Worm (Caenorhabditis elegans) whole organism, L4 larva: ENCODE results near the gene acs-18.
A peak's percentile ranks its signal among the peaks of the same experiment; 100 is the strongest.

Experiments used
- F10B5.3 ChIP-seq: sonication (generic microtip); optimal IDR thresholded peaks from 2 replicates; lab custom pipeline; 2016; ENCODE audit warnings: mild to moderate bottlenecking, missing genetic modification characterization, missing compliant biosample characterization
- F37D6.2 ChIP-seq: sonication (generic microtip); optimal IDR thresholded peaks from 2 replicates; lab custom pipeline; 2016; ENCODE audit warnings: mild to moderate bottlenecking, missing genetic modification characterization, missing compliant biosample characterization
- F49E8.2 ChIP-seq: sonication (generic microtip); optimal IDR thresholded peaks from 2 replicates; lab custom pipeline; 2016; ENCODE audit warnings: missing compliant biosample characterization, mild to moderate bottlenecking, missing genetic modification characterization, borderline replicate concordance
- T20F7.1 ChIP-seq: fragments of 200-800 bp; sonication (Bioruptor generic); optimal IDR thresholded peaks from 2 replicates; lab custom pipeline; 2018; ENCODE audit warnings: mild to moderate bottlenecking, missing genetic modification characterization, missing compliant biosample characterization
- Y105C5A.15 ChIP-seq: fragments of 200-800 bp; sonication (Bioruptor generic); IDR thresholded peaks from 2 replicates; pipeline ENCODE4 v1.3.6; 2022; ENCODE audit warnings: missing genetic modification characterization, missing compliant biosample characterization
- Y75B8A.6 ChIP-seq: fragments of 200-800 bp; sonication (Bioruptor generic); IDR thresholded peaks from 2 replicates; pipeline ENCODE4 v1.3.6; 2022; ENCODE audit warnings: missing genetic modification reagents, missing genetic modification characterization, missing compliant biosample characterization
- ZK546.5 ChIP-seq, 2 experiments: sonication (generic microtip); optimal IDR thresholded peaks; 2 replicates each; lab custom pipeline; 2017; ENCODE audit warnings: missing biosample characterization in 2 of 2, missing genetic modification characterization in 2 of 2
- aha-1 ChIP-seq: fragments of 150-350 bp; peaks from one replicate; lab custom pipeline; 2014; ENCODE audit warnings: missing biosample characterization, missing genetic modification characterization
- aly-2 ChIP-seq: sonication (generic microtip); optimal IDR thresholded peaks from 2 replicates; lab custom pipeline; 2018; ENCODE audit warnings: missing biosample characterization, missing genetic modification characterization
- attf-4 ChIP-seq: sonication (generic microtip); optimal IDR thresholded peaks from 3 replicates; lab custom pipeline; 2017; ENCODE audit warnings: missing biosample characterization, missing genetic modification characterization
- ceh-32 ChIP-seq: sonication (generic microtip); optimal IDR thresholded peaks from 2 replicates; lab custom pipeline; 2016; ENCODE audit warnings: mild to moderate bottlenecking, missing genetic modification characterization, missing compliant biosample characterization; ENCODE audit not compliant: poor library complexity
- ceh-82 ChIP-seq: sonication (generic microtip); optimal IDR thresholded peaks from 2 replicates; lab custom pipeline; 2017; ENCODE audit warnings: missing biosample characterization, missing genetic modification characterization
- ces-1 ChIP-seq: fragments of 150-350 bp; sonication (generic microtip); optimal IDR thresholded peaks from 4 replicates; lab custom pipeline; 2014; ENCODE audit warnings: missing biosample characterization, missing genetic modification reagents, missing genetic modification characterization
- daf-16 ChIP-seq, 3 experiments: sonication (generic microtip); optimal IDR thresholded peaks; 2 replicates each; lab custom pipeline; 2016 to 2017; ENCODE audit warnings: missing genetic modification characterization in 3 of 3, missing genetic modification reagents in 3 of 3, mild to moderate bottlenecking in 2 of 3, missing compliant biosample characterization in 2 of 3, missing biosample characterization in 1 of 3, moderate library complexity in 1 of 3
- daf-19 ChIP-seq: fragments of 200-800 bp; sonication (Bioruptor generic); conservative IDR thresholded peaks from 2 replicates; pipeline ENCODE4 v1.3.6; 2022; ENCODE audit warnings: missing genetic modification characterization, missing compliant biosample characterization
- daf-8 ChIP-seq: fragments of 200-800 bp; sonication (Bioruptor generic); IDR thresholded peaks from 2 replicates; pipeline ENCODE4 v1.3.6; 2022; ENCODE audit warnings: missing genetic modification characterization, missing compliant biosample characterization
- dmd-6 ChIP-seq: fragments of 200-800 bp; sonication (Bioruptor generic); IDR thresholded peaks from 2 replicates; pipeline ENCODE4 v1.3.6; 2022; ENCODE audit warnings: missing genetic modification reagents, missing genetic modification characterization, missing compliant biosample characterization
- dve-1 ChIP-seq: sonication (generic microtip); optimal IDR thresholded peaks from 2 replicates; lab custom pipeline; 2017; ENCODE audit warnings: antibody characterized with exemption, mild to moderate bottlenecking, missing genetic modification characterization, missing compliant biosample characterization; ENCODE audit not compliant: insufficient read depth
- egl-27 ChIP-seq: sonication (generic microtip); optimal IDR thresholded peaks from 3 replicates; lab custom pipeline; 2017; ENCODE audit warnings: missing biosample characterization, missing genetic modification reagents, missing genetic modification characterization
- hif-1 ChIP-seq, 2 experiments: sonication (generic microtip); optimal IDR thresholded peaks; 2 replicates each; lab custom pipeline; 2016 to 2017; ENCODE audit warnings: missing compliant biosample characterization in 2 of 2, missing genetic modification characterization in 2 of 2, missing genetic modification reagents in 2 of 2, missing genotype in 2 of 2, mild to moderate bottlenecking in 1 of 2
- lim-7 ChIP-seq: fragments of 200-800 bp; sonication (Bioruptor generic); IDR thresholded peaks from 2 replicates; pipeline ENCODE4 v1.3.6; 2022; ENCODE audit warnings: missing genetic modification characterization, missing compliant biosample characterization
- lin-15B ChIP-seq: fragments of 150-350 bp; sonication (generic microtip); optimal IDR thresholded peaks from 3 replicates; lab custom pipeline; 2014; ENCODE audit warnings: missing biosample characterization, missing genetic modification characterization
- lin-29 ChIP-seq: fragments of 200-800 bp; sonication (Bioruptor generic); IDR thresholded peaks from 2 replicates; pipeline ENCODE4 v1.3.6; 2022; ENCODE audit warnings: missing genetic modification reagents, missing genetic modification characterization, missing compliant biosample characterization
- lin-38 ChIP-seq: fragments of 200-800 bp; sonication (Bioruptor generic); IDR thresholded peaks from 2 replicates; pipeline ENCODE4 v1.3.6; 2022; ENCODE audit warnings: missing genetic modification reagents, missing genetic modification characterization, missing compliant biosample characterization
- madf-5 ChIP-seq, 2 experiments: fragments of 200-800 bp; sonication (Bioruptor generic); IDR thresholded peaks; 2 replicates each; pipeline ENCODE4 v1.3.6; 2022; ENCODE audit warnings: missing compliant biosample characterization in 2 of 2, missing genetic modification characterization in 2 of 2
- mdl-1 ChIP-seq, 2 experiments: fragments of 150-350 bp in 1 of 2; sonication (generic microtip) in 1 of 2; optimal IDR thresholded peaks; 2 replicates each; lab custom pipeline; 2014 to 2017; ENCODE audit warnings: missing biosample characterization in 2 of 2, missing genetic modification characterization in 2 of 2
- nhr-11 ChIP-seq: fragments of 150-350 bp; optimal IDR thresholded peaks from 2 replicates; lab custom pipeline; 2014; ENCODE audit warnings: missing biosample characterization, missing genetic modification characterization
- nhr-25 ChIP-seq: sonication (generic microtip); optimal IDR thresholded peaks from 2 replicates; lab custom pipeline; 2017; ENCODE audit warnings: missing genetic modification characterization, mild to moderate bottlenecking, missing compliant biosample characterization, antibody characterized with exemption, moderate library complexity, borderline replicate concordance; ENCODE audit not compliant: insufficient read depth
- nhr-28 ChIP-seq: fragments of 150-350 bp; optimal IDR thresholded peaks from 2 replicates; lab custom pipeline; 2014; ENCODE audit warnings: missing biosample characterization, missing genetic modification characterization
- nhr-42 ChIP-seq: fragments of 200-800 bp; sonication (Bioruptor generic); IDR thresholded peaks from 2 replicates; pipeline ENCODE4 v1.3.6; 2022; ENCODE audit warnings: missing genetic modification characterization, missing compliant biosample characterization
- nhr-48 ChIP-seq: sonication (generic microtip); optimal IDR thresholded peaks from 2 replicates; lab custom pipeline; 2016; ENCODE audit warnings: mild to moderate bottlenecking, missing genetic modification characterization, missing compliant biosample characterization
- nhr-77 ChIP-seq: fragments of 150-350 bp; optimal IDR thresholded peaks from 2 replicates; lab custom pipeline; 2014; ENCODE audit warnings: missing biosample characterization, missing genetic modification characterization
- pqm-1 ChIP-seq: sonication (generic microtip); optimal IDR thresholded peaks from 2 replicates; lab custom pipeline; 2017; ENCODE audit warnings: missing biosample characterization, missing genetic modification characterization
- rbr-2 ChIP-seq: sonication (generic microtip); optimal IDR thresholded peaks from 2 replicates; lab custom pipeline; 2016; ENCODE audit warnings: missing genotype, missing genetic modification characterization, missing compliant biosample characterization
- sdz-12 ChIP-seq: fragments of 200-800 bp; sonication (Bioruptor generic); optimal IDR thresholded peaks from 2 replicates; lab custom pipeline; 2018; ENCODE audit warnings: mild to moderate bottlenecking, missing genetic modification characterization, missing compliant biosample characterization
- snpc-4 ChIP-seq: fragments of 150-350 bp; optimal IDR thresholded peaks from 2 replicates; lab custom pipeline; 2014; ENCODE audit warnings: missing biosample characterization, missing genetic modification characterization
- tag-97 ChIP-seq: fragments of 200-800 bp; sonication (Bioruptor generic); IDR thresholded peaks from 2 replicates; pipeline ENCODE4 v1.3.6; 2022; ENCODE audit warnings: missing genetic modification characterization, missing compliant biosample characterization
- unc-130 ChIP-seq: sonication (generic microtip); optimal IDR thresholded peaks from 2 replicates; lab custom pipeline; 2016; ENCODE audit warnings: missing genetic modification reagents, missing genetic modification characterization, missing compliant biosample characterization
- unc-39 ChIP-seq: sonication (generic microtip); optimal IDR thresholded peaks from 2 replicates; lab custom pipeline; 2017; ENCODE audit warnings: missing biosample characterization, missing genetic modification characterization
- vab-7 ChIP-seq: fragments of 200-800 bp; sonication (Bioruptor generic); IDR thresholded peaks from 2 replicates; pipeline ENCODE4 v1.3.6; 2022; ENCODE audit warnings: missing genetic modification reagents, missing genetic modification characterization, missing compliant biosample characterization
- zag-1 ChIP-seq: fragments of 150-350 bp; optimal IDR thresholded peaks from 2 replicates; lab custom pipeline; 2014; ENCODE audit warnings: missing biosample characterization, missing genetic modification characterization
- zfp-2 ChIP-seq: sonication (generic microtip); optimal IDR thresholded peaks from 2 replicates; lab custom pipeline; 2016; ENCODE audit warnings: mild to moderate bottlenecking, missing genetic modification characterization, missing compliant biosample characterization
- zip-11 ChIP-seq: fragments of 200-800 bp; sonication (Bioruptor generic); IDR thresholded peaks from 2 replicates; pipeline ENCODE4 v1.3.6; 2022; ENCODE audit warnings: missing genetic modification characterization, missing compliant biosample characterization
- zip-2 ChIP-seq: fragments of 150-350 bp; optimal IDR thresholded peaks from 2 replicates; lab custom pipeline; 2014; ENCODE audit warnings: missing biosample characterization, missing genetic modification characterization

acs-18 gene

DNA sequence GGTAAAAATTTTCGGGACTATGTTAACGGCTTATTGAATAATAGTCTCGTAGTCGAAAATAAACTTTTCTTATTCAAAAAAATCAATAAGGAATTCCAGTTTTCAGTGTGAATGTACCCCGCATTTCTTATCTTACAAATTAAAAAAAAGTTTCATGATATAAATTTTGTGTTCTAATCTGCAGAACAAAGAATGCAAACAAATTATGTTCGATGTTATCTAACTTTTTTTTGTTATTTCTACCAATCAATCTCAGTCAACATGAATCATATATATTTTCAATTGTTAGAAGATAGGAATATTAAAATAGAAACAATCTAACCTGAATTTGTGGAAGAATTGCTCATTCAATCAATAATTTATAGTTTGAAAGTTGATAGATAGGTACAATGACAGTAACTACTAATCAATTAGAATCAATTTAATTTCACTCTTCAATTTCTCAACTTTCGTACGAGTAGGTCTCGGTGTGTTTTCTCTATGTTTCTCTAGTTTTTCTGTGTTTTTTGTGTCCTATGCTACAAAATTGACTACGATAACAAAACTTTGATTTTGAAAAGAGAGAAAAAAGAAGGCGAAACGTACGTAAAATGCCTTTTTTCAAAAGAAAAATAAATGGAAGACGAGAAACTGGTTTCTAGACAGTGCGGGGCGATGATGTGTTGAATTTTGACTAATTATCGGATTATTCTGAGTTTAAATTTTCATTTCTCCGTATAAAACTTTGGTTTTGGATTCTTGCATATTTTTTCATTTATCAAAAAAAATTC, 36.6 kb upstream of the acs-18 start, which contains the start of the genes unc-43 and Y43C5B.3:
Gene unc-43 (minus strand): TSS at position 347 of the 770 bp plus-strand sequence.
Gene Y43C5B.3 (plus strand): TSS at position 720 of the 770 bp plus-strand sequence.
- TF ChIP-seq snpc-4 (tag; lab: Kevin White, UChicago) (no peak), vab-7 (GFP tag; lab: Robert Waterston, UW) (no peak), mdl-1 (tag; optimal IDR thresholded peaks at IDR 0.05; lab: Kevin White, UChicago) (peak in 1 of 2 experiments; percentile 29), zag-1 (tag; lab: Kevin White, UChicago) (no peak), dve-1 (tag; lab: Kevin White, UChicago) (peak; percentile 54), nhr-28 (tag; lab: Kevin White, UChicago) (peak; percentile 99), ceh-82 (tag; lab: Kevin White, UChicago) (no peak), nhr-77 (tag; lab: Kevin White, UChicago) (peak; percentile 11), rbr-2 (no peak), pqm-1 (peak; percentile 82), dmd-6 (GFP tag; lab: Robert Waterston, UW) (peak; percentile 64), egl-27 (tag; lab: Kevin White, UChicago) (no peak), daf-16 (GFP tag; optimal IDR thresholded peaks at IDR 0.05; lab: Kevin White, UChicago) (no peak), daf-16 (tag; optimal IDR thresholded peaks at IDR 0.05; lab: Kevin White, UChicago) (peak; percentile 55), nhr-48 (tag; lab: Kevin White, UChicago) (peak; percentile 2), daf-8 (GFP tag; lab: Robert Waterston, UW) (no peak), aha-1 (tag; lab: Kevin White, UChicago) (no peak)

- no peak for TF ChIP-seq zip-11 (GFP tag; lab: Robert Waterston, UW)
- TF ChIP-seq nhr-25 (tag; lab: Kevin White, UChicago), result no peak
- no peak for TF ChIP-seq nhr-48 (tag; lab: Kevin White, UChicago)
Measured at ce11 chrIV:10347528-10347927, 34.1 kb upstream of the acs-18 start.

- TF ChIP-seq aha-1 (tag; lab: Kevin White, UChicago) (peak; percentile 92), nhr-11 (tag; lab: Kevin White, UChicago) (no peak)
Measured at ce11 chrIV:10346948-10347347, 33.5 kb upstream of the acs-18 start.

- no peak for TF ChIP-seq ces-1 (GFP tag; lab: Kevin White, UChicago)
- no peak for TF ChIP-seq zip-2
- TF ChIP-seq sdz-12, result no peak
- no peak for TF ChIP-seq unc-39 (tag; lab: Kevin White, UChicago)
- TF ChIP-seq lin-15B (tag; lab: Kevin White, UChicago), result no peak
- no peak for TF ChIP-seq F49E8.2 (tag; lab: Kevin White, UChicago)
- TF ChIP-seq attf-4 (tag; lab: Kevin White, UChicago), result no peak
- TF ChIP-seq madf-5 (GFP tag; IDR thresholded peaks at IDR 0.05; lab: Robert Waterston, UW), result no peak
- no peak for TF ChIP-seq aly-2
- no peak for TF ChIP-seq ceh-32
- TF ChIP-seq F10B5.3 (tag; lab: Kevin White, UChicago), result no peak
- no peak for TF ChIP-seq lin-38 (GFP tag; lab: Robert Waterston, UW)
- TF ChIP-seq ZK546.5 (tag; optimal IDR thresholded peaks at IDR 0.05; lab: Kevin White, UChicago), result no peak
- TF ChIP-seq tag-97 (GFP tag; lab: Robert Waterston, UW), result no peak
- TF ChIP-seq F37D6.2 (tag; lab: Kevin White, UChicago), result no peak
- no peak for TF ChIP-seq daf-8 (GFP tag; lab: Robert Waterston, UW)
- no peak for TF ChIP-seq lim-7
- TF ChIP-seq daf-19 (GFP tag; lab: Robert Waterston, UW), result no peak
- TF ChIP-seq hif-1 (tag; optimal IDR thresholded peaks at IDR 0.05; lab: Kevin White, UChicago), result peak in 1 of 2 experiments; percentile 19
- no peak for TF ChIP-seq lin-29 (GFP tag; lab: Robert Waterston, UW)
- TF ChIP-seq Y75B8A.6, result no peak
- no peak for TF ChIP-seq T20F7.1 (GFP tag; lab: Kevin White, UChicago)
- TF ChIP-seq pqm-1, result no peak
- peak; percentile 21 for TF ChIP-seq nhr-77 (tag; lab: Kevin White, UChicago)
- no peak for TF ChIP-seq egl-27 (tag; lab: Kevin White, UChicago)
- no peak for TF ChIP-seq unc-130
- TF ChIP-seq nhr-42 (GFP tag; lab: Robert Waterston, UW), result no peak
- no peak for TF ChIP-seq Y105C5A.15
- TF ChIP-seq zfp-2 (tag; lab: Kevin White, UChicago), result no peak
Measured at ce11 chrIV:10345990-10346389, 32.5 kb upstream of the acs-18 start.
